Fruit fly (Drosophila melanogaster) whole organism, embryonic: ENCODE results near the gene CG8135.

Experiments
- Bteb2 ChIP-seq: fragments of 200-800 bp; sonication (Bioruptor generic); optimal IDR thresholded peaks from 2 replicates; lab custom pipeline; 2016; ENCODE audit warnings: missing biosample characterization, missing genetic modification characterization
- CG10543 ChIP-seq: fragments of 200-800 bp; sonication (Bioruptor generic); optimal IDR thresholded peaks from 3 replicates; lab custom pipeline; 2017; ENCODE audit warnings: missing biosample characterization, mild to moderate bottlenecking, missing genetic modification characterization, moderate library complexity
- CG11695 ChIP-seq: fragments of 200-800 bp; sonication (Bioruptor generic); IDR thresholded peaks from 3 replicates; pipeline ENCODE4 v1.3.6; 2022; ENCODE audit warnings: missing biosample characterization, missing genetic modification characterization
- CG12391 ChIP-seq: fragments of 200-800 bp; sonication (Bioruptor generic); optimal IDR thresholded peaks from 3 replicates; lab custom pipeline; 2018; ENCODE audit warnings: missing biosample characterization, mild to moderate bottlenecking, missing genetic modification characterization, moderate library complexity
- CG12659 ChIP-seq: fragments of 200-800 bp; sonication (Bioruptor generic); optimal IDR thresholded peaks from 3 replicates; lab custom pipeline; 2017; ENCODE audit warnings: mild to moderate bottlenecking, missing biosample characterization, missing genetic modification reagents, missing genetic modification characterization
- CG15696 ChIP-seq: fragments of 200-800 bp; sonication (Bioruptor generic); optimal IDR thresholded peaks from 2 replicates; lab custom pipeline; 2019; ENCODE audit warnings: missing biosample characterization, mild to moderate bottlenecking, missing genetic modification characterization, moderate library complexity
- CG17186 ChIP-seq: fragments of 200-800 bp; sonication (Bioruptor generic); optimal IDR thresholded peaks from 3 replicates; lab custom pipeline; 2017; ENCODE audit warnings: missing biosample characterization, missing genetic modification reagents, missing genetic modification characterization
- CG17829 ChIP-seq: fragments of 200-800 bp; optimal IDR thresholded peaks from 2 replicates; lab custom pipeline; 2019; ENCODE audit warnings: missing biosample characterization, mild to moderate bottlenecking, missing genetic modification characterization, moderate library complexity
- CG18262 ChIP-seq: fragments of 200-800 bp; optimal IDR thresholded peaks from 3 replicates; lab custom pipeline; 2019; ENCODE audit warnings: missing biosample characterization, mild to moderate bottlenecking, missing genetic modification characterization, moderate library complexity
- CG3163 ChIP-seq: fragments of 200-800 bp; sonication (Bioruptor generic); optimal IDR thresholded peaks from 3 replicates; lab custom pipeline; 2016; ENCODE audit warnings: missing biosample characterization, missing genetic modification characterization
- CG3281 ChIP-seq: fragments of 200-800 bp; sonication (Bioruptor generic); optimal IDR thresholded peaks from 3 replicates; lab custom pipeline; 2017; ENCODE audit warnings: missing biosample characterization, mild to moderate bottlenecking, missing genetic modification characterization
- CG33213 ChIP-seq: fragments of 200-800 bp; sonication (Bioruptor generic); optimal IDR thresholded peaks from 3 replicates; lab custom pipeline; 2016; ENCODE audit warnings: missing biosample characterization, missing genetic modification characterization
- CG4328 ChIP-seq: fragments of 200-800 bp; sonication (Bioruptor generic); optimal IDR thresholded peaks from 3 replicates; lab custom pipeline; 2017; ENCODE audit warnings: missing biosample characterization, missing genetic modification reagents, missing genetic modification characterization
- CG5953 ChIP-seq: fragments of 200-800 bp; sonication (Bioruptor generic); IDR thresholded peaks from 2 replicates; pipeline ENCODE4 v1.3.6; 2022; ENCODE audit warnings: missing biosample characterization, missing genetic modification characterization
- CG6765 ChIP-seq: fragments of 200-800 bp; sonication (Bioruptor generic); optimal IDR thresholded peaks from 3 replicates; lab custom pipeline; 2017; ENCODE audit warnings: missing biosample characterization, mild to moderate bottlenecking, missing genetic modification characterization
- CG7556 ChIP-seq: fragments of 200-800 bp; sonication (Bioruptor generic); optimal IDR thresholded peaks from 2 replicates; lab custom pipeline; 2017; ENCODE audit warnings: missing biosample characterization, mild to moderate bottlenecking, missing genetic modification characterization
- CG8290 ChIP-seq, 3 experiments: fragments of 200-800 bp; sonication (Bioruptor generic); optimal IDR thresholded peaks; 2 replicates each; lab custom pipeline; 2016 to 2019; ENCODE audit warnings: missing biosample characterization in 3 of 3, missing genetic modification characterization in 3 of 3, mild to moderate bottlenecking in 2 of 3, moderate library complexity in 1 of 3
- Drgx ChIP-seq: fragments of 200-800 bp; sonication (Bioruptor generic); IDR thresholded peaks from 2 replicates; pipeline ENCODE4 v1.3.6; 2022; ENCODE audit warnings: missing biosample characterization, missing genetic modification characterization
- Fer3 ChIP-seq: fragments of 200-800 bp; sonication (Bioruptor generic); optimal IDR thresholded peaks from 2 replicates; lab custom pipeline; 2018; ENCODE audit warnings: missing biosample characterization, mild to moderate bottlenecking, missing genetic modification characterization, moderate library complexity
- Hey ChIP-seq: fragments of 200-800 bp; sonication (Bioruptor generic); optimal IDR thresholded peaks from 3 replicates; lab custom pipeline; 2018; ENCODE audit warnings: missing biosample characterization, mild to moderate bottlenecking, missing genetic modification characterization
- Hmr ChIP-seq: fragments of 200-800 bp; sonication (Bioruptor generic); optimal IDR thresholded peaks from 3 replicates; lab custom pipeline; 2017; ENCODE audit warnings: mild to moderate bottlenecking, missing biosample characterization, missing genetic modification reagents, missing genetic modification characterization
- Hr39 ChIP-seq: fragments of >200 bp; optimal IDR thresholded peaks from 2 replicates; lab custom pipeline; 2017
- MTF-1 ChIP-seq: fragments of 200-800 bp; sonication (Bioruptor generic); optimal IDR thresholded peaks from 2 replicates; lab custom pipeline; 2018; ENCODE audit warnings: missing biosample characterization, mild to moderate bottlenecking, missing genetic modification characterization, borderline replicate concordance
- Med ChIP-seq: fragments of 200-800 bp; sonication (Bioruptor generic); peaks from one replicate; lab custom pipeline; 2016; ENCODE audit warnings: missing biosample characterization, missing genetic modification characterization, mild to moderate bottlenecking, inconsistent platforms, moderate library complexity
- Oli ChIP-seq: fragments of 200-800 bp; sonication (Bioruptor generic); optimal IDR thresholded peaks from 2 replicates; lab custom pipeline; 2018; ENCODE audit warnings: missing biosample characterization, mild to moderate bottlenecking, missing genetic modification characterization, moderate library complexity
- Sox102F ChIP-seq: fragments of 200-800 bp; sonication (Bioruptor generic); optimal IDR thresholded peaks from 2 replicates; lab custom pipeline; 2018; ENCODE audit warnings: missing biosample characterization, mild to moderate bottlenecking, missing genetic modification characterization, moderate library complexity
- Vsx1 ChIP-seq: fragments of 200-800 bp; sonication (Bioruptor generic); optimal IDR thresholded peaks from 2 replicates; lab custom pipeline; 2017; ENCODE audit warnings: missing biosample characterization, mild to moderate bottlenecking, missing genetic modification characterization, missing genetic modification reagents
- abd-A ChIP-seq: fragments of 200-800 bp; sonication (Bioruptor generic); optimal IDR thresholded peaks from 3 replicates; lab custom pipeline; 2019; ENCODE audit warnings: missing biosample characterization, mild to moderate bottlenecking, missing genetic modification characterization, moderate library complexity
- al ChIP-seq: fragments of 200-800 bp; sonication (Bioruptor generic); IDR thresholded peaks from 2 replicates; pipeline ENCODE4 v1.3.6; 2022; ENCODE audit warnings: missing biosample characterization, missing genetic modification characterization
- cg ChIP-seq: fragments of 200-800 bp; sonication (Bioruptor generic); optimal IDR thresholded peaks from 3 replicates; lab custom pipeline; 2019; ENCODE audit warnings: missing biosample characterization, mild to moderate bottlenecking, missing genetic modification characterization, moderate library complexity
- ci ChIP-seq: fragments of 200-800 bp; sonication (Bioruptor generic); IDR thresholded peaks from 3 replicates; pipeline ENCODE4 v1.3.6; 2022; ENCODE audit warnings: missing biosample characterization, missing genetic modification characterization
- dmrt99B ChIP-seq: fragments of 200-800 bp; sonication (Bioruptor generic); optimal IDR thresholded peaks from 2 replicates; lab custom pipeline; 2018; ENCODE audit warnings: missing biosample characterization, mild to moderate bottlenecking, missing genetic modification characterization, moderate library complexity
- fd64A ChIP-seq: fragments of 200-800 bp; sonication (Bioruptor generic); optimal IDR thresholded peaks from 3 replicates; lab custom pipeline; 2018; ENCODE audit warnings: missing biosample characterization, mild to moderate bottlenecking, missing genetic modification characterization
- gfzf ChIP-seq: fragments of 200-800 bp; sonication (Bioruptor generic); optimal IDR thresholded peaks from 2 replicates; lab custom pipeline; 2016; ENCODE audit warnings: missing biosample characterization, mild to moderate bottlenecking, missing genetic modification characterization, moderate library complexity
- h ChIP-seq: fragments of >200 bp; optimal IDR thresholded peaks from 2 replicates; lab custom pipeline; 2017
- hth ChIP-seq: fragments of >200 bp; optimal IDR thresholded peaks from 2 replicates; lab custom pipeline; 2017; ENCODE audit warnings: inconsistent platforms
- org-1 ChIP-seq: fragments of 200-800 bp; sonication (Bioruptor generic); optimal IDR thresholded peaks from 2 replicates; lab custom pipeline; 2017; ENCODE audit warnings: missing biosample characterization, missing genetic modification characterization
- otp ChIP-seq: fragments of 200-800 bp; sonication (Bioruptor generic); IDR thresholded peaks from 3 replicates; pipeline ENCODE4, ENCODE4 v1.3.6; 2022; ENCODE audit warnings: missing biosample characterization, missing genetic modification characterization
- p53 ChIP-seq: fragments of 200-800 bp; sonication (Bioruptor generic); optimal IDR thresholded peaks from 2 replicates; lab custom pipeline; 2016; ENCODE audit warnings: missing biosample characterization, missing genetic modification characterization
- rib ChIP-seq: fragments of 200-800 bp; sonication (Bioruptor generic); IDR thresholded peaks from 2 replicates; pipeline ENCODE4 v1.3.6; 2022; ENCODE audit warnings: missing biosample characterization, missing genetic modification characterization
- ro ChIP-seq: fragments of 200-800 bp; sonication (Bioruptor generic); IDR thresholded peaks from 2 replicates; pipeline ENCODE4 v1.3.6; 2022; ENCODE audit warnings: missing biosample characterization, missing genetic modification characterization
- schlank ChIP-seq: fragments of 200-800 bp; sonication (Bioruptor generic); optimal IDR thresholded peaks from 2 replicates; lab custom pipeline; 2018; ENCODE audit warnings: missing biosample characterization, mild to moderate bottlenecking, missing genetic modification characterization
- ssp ChIP-seq: fragments of 200-800 bp; sonication (Bioruptor generic); IDR thresholded peaks from 2 replicates; pipeline ENCODE4 v1.3.6; 2022; ENCODE audit warnings: missing biosample characterization, missing genetic modification characterization
- tin ChIP-seq: fragments of 200-800 bp; sonication (Bioruptor generic); optimal IDR thresholded peaks from 3 replicates; lab custom pipeline; 2016; ENCODE audit warnings: missing biosample characterization, missing genetic modification characterization
- tll ChIP-seq, 2 experiments: fragments of 200-800 bp in 1 of 2; fragments of >200 bp in 1 of 2; sonication (Bioruptor generic) in 1 of 2; optimal IDR thresholded peaks; 2 replicates each; lab custom pipeline; 2017 to 2019; ENCODE audit warnings: missing biosample characterization in 2 of 2, missing genetic modification characterization in 2 of 2, mild to moderate bottlenecking in 1 of 2, moderate library complexity in 1 of 2
- unpg ChIP-seq: fragments of 200-800 bp; sonication (Bioruptor generic); optimal IDR thresholded peaks from 3 replicates; lab custom pipeline; 2018; ENCODE audit warnings: missing biosample characterization, mild to moderate bottlenecking, missing genetic modification characterization, moderate library complexity
- vvl ChIP-seq: fragments of 200-800 bp; sonication (Bioruptor generic); IDR thresholded peaks from 2 replicates; pipeline ENCODE4 v1.3.6; 2022; ENCODE audit warnings: missing biosample characterization, missing genetic modification characterization
- zf30C ChIP-seq: fragments of 200-800 bp; sonication (Bioruptor generic); optimal IDR thresholded peaks from 3 replicates; lab custom pipeline; 2018; ENCODE audit warnings: missing biosample characterization, mild to moderate bottlenecking, missing genetic modification characterization

The CG8135 gene

DNA sequence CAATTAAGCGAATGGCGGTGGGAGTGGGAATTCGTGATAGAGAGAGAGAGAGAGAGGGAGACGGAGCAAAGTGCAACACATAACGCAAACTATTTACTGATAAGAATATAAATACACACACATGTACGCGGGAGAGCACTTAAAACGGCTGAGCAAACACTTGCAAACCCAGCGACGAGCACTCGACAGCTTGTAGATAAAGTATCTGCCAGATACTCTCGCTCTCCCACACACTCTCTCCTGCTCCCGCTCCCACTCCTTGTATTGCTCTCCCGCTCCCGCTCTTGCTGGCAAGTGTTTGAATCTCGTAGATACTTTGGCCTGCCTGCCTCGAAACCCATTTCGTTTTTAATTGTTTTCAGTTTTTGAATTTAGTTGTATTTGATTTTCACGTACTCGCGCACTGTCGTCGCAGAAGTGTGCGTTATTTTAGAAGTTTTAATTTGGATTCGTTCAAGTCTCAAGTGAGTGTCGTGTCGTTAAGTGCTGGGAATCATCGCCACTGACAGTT is 24.1 kb downstream of the CG8135 start (continued):
- peak; percentile 79 for TF ChIP-seq fd64A (GFP tag; lab: Kevin White, UChicago)
- TF ChIP-seq otp (GFP tag; lab: Robert Waterston, UW): peak; percentile 69; the same call in 1 of the 3 replicates
- TF ChIP-seq CG6765 (GFP tag; lab: Kevin White, UChicago): peak; percentile 74
- TF ChIP-seq CG3163 (GFP tag; lab: Kevin White, UChicago): peak; percentile 21
- TF ChIP-seq CG10543 (GFP tag; lab: Kevin White, UChicago): peak; percentile 60
- peak; percentile 81 for TF ChIP-seq ci (GFP tag; lab: Robert Waterston, UW)
- TF ChIP-seq ro: no peak
- TF ChIP-seq Oli (tag; lab: Kevin White, UChicago): no peak
- TF ChIP-seq Drgx (GFP tag; lab: Robert Waterston, UW): peak; percentile 62
- no peak for TF ChIP-seq CG17186 (GFP tag; lab: Kevin White, UChicago)
- TF ChIP-seq zf30C (GFP tag; lab: Kevin White, UChicago): peak; percentile 2
- peak; percentile 25 for TF ChIP-seq MTF-1 (GFP tag; lab: Kevin White, UChicago)
- peak; percentile 86 for TF ChIP-seq cg
- TF ChIP-seq Hmr (GFP tag; lab: Kevin White, UChicago): peak; percentile 42
- TF ChIP-seq org-1 (GFP tag; lab: Kevin White, UChicago): peak; percentile 51
- TF ChIP-seq CG12391 (tag; lab: Kevin White, UChicago): no peak
- no peak for TF ChIP-seq p53 (GFP tag; lab: Kevin White, UChicago)
- peak; percentile 72 for TF ChIP-seq CG4328 (GFP tag; lab: Kevin White, UChicago)
- peak; percentile 9 for TF ChIP-seq tin
- peak; percentile 41 for TF ChIP-seq schlank (tag; lab: Kevin White, UChicago)
- TF ChIP-seq CG15696 (tag; lab: Kevin White, UChicago): peak; percentile 20
- peak; percentile 49 for TF ChIP-seq Vsx1
- no peak for TF ChIP-seq CG8290 (GFP tag; optimal IDR thresholded peaks at IDR 0.05; lab: Kevin White, UChicago)
- peak; percentile 48 to 65 for TF ChIP-seq CG8290 (tag; optimal IDR thresholded peaks at IDR 0.05; lab: Kevin White, UChicago)
- peak; percentile 48 for TF ChIP-seq CG3281
- TF ChIP-seq abd-A (tag; lab: Kevin White, UChicago): peak; percentile 58
- peak; percentile 21 for TF ChIP-seq unpg (GFP tag; lab: Kevin White, UChicago)
- no peak for TF ChIP-seq h (lab: Kevin White, UChicago)
- peak; percentile 29 for TF ChIP-seq CG12659 (GFP tag; lab: Kevin White, UChicago)
- TF ChIP-seq CG18262 (tag; lab: Kevin White, UChicago): peak; percentile 12
- peak; percentile 81 for TF ChIP-seq rib
- no peak for TF ChIP-seq hth
- TF ChIP-seq Hr39: no peak
- no peak for TF ChIP-seq ssp (GFP tag; lab: Robert Waterston, UW)
- TF ChIP-seq Sox102F (GFP tag; lab: Kevin White, UChicago): no peak
- TF ChIP-seq Fer3 (tag; lab: Kevin White, UChicago): peak; percentile 7
- TF ChIP-seq Med (GFP tag; lab: Kevin White, UChicago): peak; percentile 54
- TF ChIP-seq gfzf (GFP tag; lab: Kevin White, UChicago): no peak
- TF ChIP-seq tll (GFP tag; optimal IDR thresholded peaks at IDR 0.05; lab: Kevin White, UChicago): peak in 1 of 2 experiments; percentile 24
- peak; percentile 43; the same call in 1 of the 2 replicates for TF ChIP-seq vvl (GFP tag; lab: Robert Waterston, UW)
- peak; percentile 29 for TF ChIP-seq dmrt99B (tag; lab: Kevin White, UChicago)
- no peak for TF ChIP-seq Bteb2
- TF ChIP-seq al (GFP tag; lab: Robert Waterston, UW): no peak
- peak; percentile 14 for TF ChIP-seq CG17829
- peak; percentile 26 for TF ChIP-seq Hey (tag; lab: Kevin White, UChicago)
- TF ChIP-seq CG7556 (GFP tag; lab: Kevin White, UChicago): peak; percentile 17
- TF ChIP-seq CG11695 (GFP tag; lab: Robert Waterston, UW): peak; percentile 49; the same call in 1 of the 3 replicates
- no peak for TF ChIP-seq CG33213
- TF ChIP-seq CG5953 (GFP tag; lab: Robert Waterston, UW): 0 out of 2 replicates have a peak, but pooled peaks have one; percentile 53
